Worm (Caenorhabditis elegans): ENCODE results near the gene emb-27.

The emb-27 gene

ce11 chrII:8127794-8128193, 34.2 kb downstream of the emb-27 start:
- no peak for TF ChIP-seq dpl-1 (GFP tag; optimal IDR thresholded peaks at IDR 0.05)
- TF ChIP-seq akir-1 (GFP tag; optimal IDR thresholded peaks at IDR 0.05): no peak
- no peak for TF ChIP-seq ceh-58 (GFP tag; IDR thresholded peaks at IDR 0.05)
- TF ChIP-seq ztf-6 (GFP tag; IDR thresholded peaks at IDR 0.05): no peak
- TF ChIP-seq ztf-18 (tag; optimal IDR thresholded peaks at IDR 0.05): no peak
- TF ChIP-seq ccch-3 (GFP tag; optimal IDR thresholded peaks at IDR 0.05): no peak
- no peak for TF ChIP-seq mxl-1 (tag; optimal IDR thresholded peaks at IDR 0.05)
- TF ChIP-seq lsl-1 (GFP tag; optimal IDR thresholded peaks at IDR 0.05): peak; percentile 70
- no peak for TF ChIP-seq K12H6.12 (tag; optimal IDR thresholded peaks at IDR 0.05)
- peak; percentile 55 for TF ChIP-seq xnd-1 (tag; optimal IDR thresholded peaks at IDR 0.05)
- TF ChIP-seq Y79H2A.3 (GFP tag; conservative IDR thresholded peaks at IDR 0.05): no peak
- no peak for TF ChIP-seq zim-3 (tag; optimal IDR thresholded peaks at IDR 0.05)
- TF ChIP-seq cebp-1 (GFP tag; IDR thresholded peaks at IDR 0.05): no peak
- TF ChIP-seq cebp-1 (tag; optimal IDR thresholded peaks at IDR 0.05): no peak
- TF ChIP-seq B0019.2 (GFP tag; conservative IDR thresholded peaks at IDR 0.05): no peak
- no peak for TF ChIP-seq dpff-1 (tag; optimal IDR thresholded peaks at IDR 0.05)
- TF ChIP-seq aptf-2 (GFP tag; conservative IDR thresholded peaks at IDR 0.05): no peak
- TF ChIP-seq lag-1 (GFP tag; IDR thresholded peaks at IDR 0.05): no peak
- no peak for TF ChIP-seq pha-4 (tag; optimal IDR thresholded peaks at IDR 0.05)
- TF ChIP-seq F33H1.4 (GFP tag; IDR thresholded peaks at IDR 0.05): peak; percentile 63
- no peak for TF ChIP-seq fkh-3 (tag; optimal IDR thresholded peaks at IDR 0.05)
- TF ChIP-seq ztf-3 (GFP tag; optimal IDR thresholded peaks at IDR 0.05): no peak
- no peak for TF ChIP-seq ceh-100 (GFP tag; IDR thresholded peaks at IDR 0.05)
- no peak for TF ChIP-seq egl-18 (GFP tag; IDR thresholded peaks at IDR 0.05)
- no peak for TF ChIP-seq aptf-3 (GFP tag; IDR thresholded peaks at IDR 0.05)
- no peak for TF ChIP-seq ZK185.1 (tag; optimal IDR thresholded peaks at IDR 0.05; ENCODE audit: poor library complexity, severe bottlenecking)
- TF ChIP-seq snpc-1.1 (tag; optimal IDR thresholded peaks at IDR 0.05; ENCODE audit: insufficient read depth): no peak

- TF ChIP-seq nfyb-1 (GFP tag; IDR thresholded peaks at IDR 0.05) (0 out of 2 replicates have a peak, but pooled peaks have one; percentile 14), ceh-58 (GFP tag; IDR thresholded peaks at IDR 0.05) (no peak), nhr-80 (tag; optimal IDR thresholded peaks at IDR 0.05) (peak; percentile 95), hlh-26 (GFP tag; conservative IDR thresholded peaks at IDR 0.05) (no peak), efl-1 (GFP tag; optimal IDR thresholded peaks at IDR 0.05) (no peak), ztf-18 (tag; optimal IDR thresholded peaks at IDR 0.05) (no peak), rec-8 (tag; optimal IDR thresholded peaks at IDR 0.05) (no peak), ets-4 (GFP tag; optimal IDR thresholded peaks at IDR 0.05) (peak; percentile 73), B0261.1 (tag; optimal IDR thresholded peaks at IDR 0.05) (no peak)
These were observed 34.7 kb downstream of the emb-27 start for ce11 chrII:8127290-8127689.

- TF ChIP-seq fkh-3 (tag; optimal IDR thresholded peaks at IDR 0.05) (no peak), Y95B8A.8 (GFP tag; IDR thresholded peaks at IDR 0.05) (no peak), F57C9.4 (tag; optimal IDR thresholded peaks at IDR 0.05) (no peak), lin-35 (GFP tag; optimal IDR thresholded peaks at IDR 0.05) (no peak), B0019.2 (GFP tag; conservative IDR thresholded peaks at IDR 0.05) (no peak), him-1 (tag; optimal IDR thresholded peaks at IDR 0.05) (no peak)
These were observed 35.4 kb downstream of the emb-27 start for ce11 chrII:8126617-8127016.
